Fruit fly (Drosophila melanogaster) Kc167 (cell line): Measurements from ENCODE around the gene CG32713.

Experiments used
- h ChIP-seq: fragments of >200 bp; optimal IDR thresholded peaks from 3 replicates; lab custom pipeline; 2018; ENCODE audit warnings: missing external identifiers
- insv ChIP-seq: fragments of >200 bp; optimal IDR thresholded peaks from 3 replicates; lab custom pipeline; 2018; ENCODE audit warnings: missing external identifiers
- psq ChIP-seq: fragments of >200 bp; optimal IDR thresholded peaks from 2 replicates; lab custom pipeline; 2017; ENCODE audit warnings: missing external identifiers
- ttk ChIP-seq: sonication (Bioruptor generic); optimal IDR thresholded peaks from 2 replicates; lab custom pipeline; 2017; ENCODE audit warnings: missing external identifiers

DNA sequence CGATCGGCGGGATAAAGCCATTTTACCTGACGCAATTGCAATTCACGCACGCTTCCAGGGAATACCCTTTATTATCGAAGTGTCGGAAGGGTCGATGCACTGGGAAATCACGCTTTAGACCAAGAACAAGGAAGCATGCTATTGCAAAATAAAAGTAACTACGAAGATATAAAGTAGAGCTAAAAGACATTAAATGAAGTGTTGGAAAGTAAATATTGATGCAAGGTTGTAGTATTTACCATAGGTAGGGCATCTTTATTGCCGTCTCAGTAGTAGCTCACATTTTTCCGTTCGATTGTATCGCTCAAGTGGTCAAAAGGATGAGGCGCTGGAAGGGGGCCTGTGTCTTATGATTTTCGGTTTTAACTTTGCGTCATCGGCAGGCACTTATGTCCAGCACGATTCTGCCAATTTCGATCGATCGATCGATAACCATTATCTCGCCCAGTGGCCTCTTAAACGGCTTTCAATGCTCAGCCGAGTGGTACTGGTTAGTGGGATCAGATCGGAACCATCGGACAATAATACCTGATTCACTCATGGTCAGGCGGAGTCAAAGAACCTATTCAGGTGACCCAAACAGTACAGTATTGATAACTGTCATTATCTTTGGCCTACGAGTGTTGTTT, 40.3 kb upstream of the CG32713 start:
- no peak for TF ChIP-seq h (lab: Kevin White, UChicago)
- TF ChIP-seq psq (lab: Kevin White, UChicago), result no peak
- no peak for TF ChIP-seq insv
- no peak for TF ChIP-seq ttk (lab: Kevin White, UChicago)
